Worm (Caenorhabditis elegans) whole organism, L2 larva: Measurements from ENCODE around the gene C39E6.2.

ENCODE experiments used
- C34F6.9 ChIP-seq: fragments of 150-350 bp; optimal IDR thresholded peaks from 2 replicates; lab custom pipeline; 2014; ENCODE audit warnings: missing biosample characterization, missing genetic modification characterization
- F13H6.1 ChIP-seq: sonication (generic microtip); optimal IDR thresholded peaks from 2 replicates; lab custom pipeline; 2016; ENCODE audit warnings: missing genetic modification characterization, missing compliant biosample characterization
- R02D3.7 ChIP-seq: fragments of 150-350 bp; optimal IDR thresholded peaks from 2 replicates; lab custom pipeline; 2014; ENCODE audit warnings: missing biosample characterization, missing genetic modification characterization
- Y55F3AM.14 ChIP-seq: fragments of 200-800 bp; sonication (Bioruptor generic); optimal IDR thresholded peaks from 2 replicates; lab custom pipeline; 2018; ENCODE audit warnings: mild to moderate bottlenecking, missing genetic modification characterization, missing compliant biosample characterization
- alr-1 ChIP-seq: fragments of 150-350 bp; optimal IDR thresholded peaks from 2 replicates; lab custom pipeline; 2014; ENCODE audit warnings: missing biosample characterization, missing genetic modification characterization
- ceh-16 ChIP-seq: fragments of 150-350 bp; optimal IDR thresholded peaks from 2 replicates; lab custom pipeline; 2014; ENCODE audit warnings: missing biosample characterization, missing genetic modification characterization
- dmd-4 ChIP-seq: sonication (generic microtip); optimal IDR thresholded peaks from 2 replicates; lab custom pipeline; 2017; ENCODE audit warnings: missing biosample characterization, missing genetic modification characterization
- elt-1 ChIP-seq: fragments of 150-350 bp; optimal IDR thresholded peaks from 2 replicates; lab custom pipeline; 2014; ENCODE audit warnings: missing biosample characterization, missing genetic modification characterization
- elt-3 ChIP-seq: sonication (generic microtip); optimal IDR thresholded peaks from 2 replicates; lab custom pipeline; 2017; ENCODE audit warnings: missing biosample characterization, missing genetic modification characterization
- fos-1 ChIP-seq: fragments of 150-350 bp; optimal IDR thresholded peaks from 2 replicates; lab custom pipeline; 2014; ENCODE audit warnings: missing biosample characterization, missing genetic modification characterization
- gmeb-1 ChIP-seq: fragments of 150-350 bp; optimal IDR thresholded peaks from 2 replicates; lab custom pipeline; 2014; ENCODE audit warnings: missing biosample characterization, missing genetic modification characterization
- lin-11 ChIP-seq: fragments of 150-350 bp; sonication (generic microtip); optimal IDR thresholded peaks from 2 replicates; lab custom pipeline; 2014; ENCODE audit warnings: missing biosample characterization, missing genetic modification characterization, inconsistent platforms, mixed read lengths
- lin-13 ChIP-seq: fragments of 150-350 bp; optimal IDR thresholded peaks from 2 replicates; lab custom pipeline; 2014; ENCODE audit warnings: missing biosample characterization, missing genetic modification reagents, missing genetic modification characterization
- mab-5 ChIP-seq: fragments of 150-350 bp; optimal IDR thresholded peaks from 2 replicates; lab custom pipeline; 2014; ENCODE audit warnings: missing biosample characterization, missing genetic modification characterization
- mdl-1 ChIP-seq, 2 experiments: fragments of 150-350 bp in 1 of 2; sonication (generic microtip) in 1 of 2; optimal IDR thresholded peaks; 2 replicates each; lab custom pipeline; 2017; ENCODE audit warnings: missing biosample characterization in 2 of 2, missing genetic modification characterization in 2 of 2
- nhr-10 ChIP-seq: sonication (generic microtip); optimal IDR thresholded peaks from 2 replicates; lab custom pipeline; 2017; ENCODE audit warnings: missing biosample characterization, missing genetic modification characterization
- nhr-12 ChIP-seq: fragments of 150-350 bp; optimal IDR thresholded peaks from 2 replicates; lab custom pipeline; 2014; ENCODE audit warnings: missing biosample characterization, missing genetic modification characterization
- nhr-129 ChIP-seq: fragments of 150-350 bp; optimal IDR thresholded peaks from 2 replicates; lab custom pipeline; 2014; ENCODE audit warnings: missing biosample characterization, missing genetic modification characterization
- nhr-21 ChIP-seq: fragments of 150-350 bp; optimal IDR thresholded peaks from 2 replicates; lab custom pipeline; 2014; ENCODE audit warnings: missing biosample characterization, missing genetic modification characterization
- nhr-77 ChIP-seq: fragments of 150-350 bp; optimal IDR thresholded peaks from 2 replicates; lab custom pipeline; 2014; ENCODE audit warnings: missing biosample characterization, missing genetic modification characterization
- peb-1 ChIP-seq: fragments of 150-350 bp; optimal IDR thresholded peaks from 2 replicates; lab custom pipeline; 2014; ENCODE audit warnings: missing biosample characterization, missing genetic modification characterization
- sem-4 ChIP-seq: fragments of 150-350 bp; optimal IDR thresholded peaks from 2 replicates; lab custom pipeline; 2014; ENCODE audit warnings: missing biosample characterization, missing genetic modification reagents, missing genetic modification characterization
- sma-3 ChIP-seq: sonication (generic microtip); optimal IDR thresholded peaks from 2 replicates; lab custom pipeline; 2016; ENCODE audit warnings: missing genetic modification reagents, missing genetic modification characterization, missing compliant biosample characterization
- sma-9 ChIP-seq, 2 experiments: fragments of 150-350 bp in 1 of 2; sonication (generic microtip) in 1 of 2; optimal IDR thresholded peaks; 2 replicates each; lab custom pipeline; 2014 to 2016; ENCODE audit warnings: missing genetic modification characterization in 2 of 2, mild to moderate bottlenecking in 1 of 2, missing biosample characterization in 1 of 2, missing compliant biosample characterization in 1 of 2, missing genetic modification reagents in 1 of 2, moderate library complexity in 1 of 2
- snpc-4 ChIP-seq: fragments of 150-350 bp; optimal IDR thresholded peaks from 2 replicates; lab custom pipeline; 2014; ENCODE audit warnings: missing biosample characterization, missing genetic modification characterization
- unc-55 ChIP-seq: fragments of 150-350 bp; sonication (generic microtip); optimal IDR thresholded peaks from 3 replicates; lab custom pipeline; 2014; ENCODE audit warnings: missing biosample characterization, missing genetic modification reagents, missing genetic modification characterization
- zag-1 ChIP-seq: fragments of 150-350 bp; optimal IDR thresholded peaks from 2 replicates; lab custom pipeline; 2014; ENCODE audit warnings: missing biosample characterization, missing genetic modification characterization
- ztf-11 ChIP-seq: sonication (generic microtip); optimal IDR thresholded peaks from 2 replicates; lab custom pipeline; 2017; ENCODE audit warnings: missing biosample characterization, missing genetic modification characterization

C39E6.2 gene

DNA sequence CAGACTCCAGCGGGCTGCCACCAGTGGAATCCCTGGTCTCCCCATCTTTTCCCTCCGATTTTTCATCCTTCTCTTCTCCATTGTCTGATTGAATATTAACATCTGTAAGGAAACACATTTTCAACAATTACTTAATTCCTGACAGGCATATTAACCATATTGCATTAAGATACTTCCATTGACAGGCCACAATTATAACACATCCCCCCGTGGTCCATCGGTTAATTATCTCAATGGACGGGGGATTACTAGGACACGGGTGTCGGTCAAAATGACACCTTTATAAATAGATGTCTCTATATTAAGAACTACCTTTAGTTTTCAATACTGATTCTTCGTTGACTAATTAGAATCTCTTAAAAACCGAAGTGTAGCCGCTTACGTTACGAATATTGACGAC, 4.8 kb upstream of the C39E6.2 start:
- no peak for TF ChIP-seq sma-3 (GFP tag; lab: Kevin White, UChicago)
- no peak for TF ChIP-seq sma-9 (GFP tag; optimal IDR thresholded peaks at IDR 0.05; lab: Kevin White, UChicago)
- no peak for TF ChIP-seq sma-9 (tag; optimal IDR thresholded peaks at IDR 0.05; lab: Kevin White, UChicago)
- TF ChIP-seq Y55F3AM.14, result no peak
- TF ChIP-seq nhr-77 (tag; lab: Kevin White, UChicago), result no peak

DNA sequence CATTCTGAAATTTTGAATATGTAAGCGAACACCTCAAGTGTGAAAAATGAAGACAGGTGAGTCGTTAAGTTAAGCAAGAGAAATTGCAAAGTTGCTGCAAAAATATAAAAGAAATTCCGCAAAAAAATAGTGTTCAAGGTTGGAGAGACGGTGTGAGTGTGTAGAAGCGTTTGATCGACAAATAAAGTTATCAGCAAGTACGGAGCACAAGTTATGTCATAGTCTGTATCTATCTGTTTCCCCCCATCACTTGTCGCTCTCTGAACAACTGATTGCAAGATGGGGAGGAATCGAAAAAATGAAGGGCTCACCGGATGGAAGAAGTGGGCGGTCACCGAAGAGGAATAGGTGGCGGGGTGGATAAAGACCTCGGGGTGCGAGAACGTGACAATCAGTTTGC, 5.8 kb downstream of the C39E6.2 start, which contains the start of gene lon-2:
lon-2 (minus strand) TSS at position 4 of the 400 bp plus-strand sequence.
- TF ChIP-seq fos-1 (tag; lab: Kevin White, UChicago) (peak; percentile 83), sma-3 (GFP tag; lab: Kevin White, UChicago) (no peak), alr-1 (no peak)

DNA sequence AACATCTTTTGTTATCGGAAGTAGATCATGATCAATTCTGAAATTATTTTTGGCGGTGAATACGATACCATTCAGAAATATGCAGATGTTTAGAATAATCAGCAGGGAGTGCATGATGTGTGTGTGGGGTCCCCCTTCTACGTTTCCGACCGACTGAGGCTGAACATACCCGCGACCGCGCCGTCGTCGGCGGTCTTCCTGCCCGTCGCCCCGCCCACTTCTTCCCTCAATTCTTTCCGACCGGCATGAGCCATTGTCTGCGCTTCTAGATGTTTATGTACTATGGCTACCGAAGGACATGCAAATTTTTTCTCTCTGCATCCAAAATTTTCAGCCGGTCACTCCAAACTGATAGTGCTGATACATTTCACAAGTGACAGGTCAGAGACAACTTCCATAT, 10.9 kb downstream of the C39E6.2 start:
- TF ChIP-seq nhr-10 (no peak), zag-1 (tag; lab: Kevin White, UChicago) (no peak), elt-1 (tag; lab: Kevin White, UChicago) (no peak), fos-1 (tag; lab: Kevin White, UChicago) (no peak), R02D3.7 (no peak), peb-1 (tag; lab: Kevin White, UChicago) (no peak)
- TF ChIP-seq, all 48 proteins: peak for 0

DNA sequence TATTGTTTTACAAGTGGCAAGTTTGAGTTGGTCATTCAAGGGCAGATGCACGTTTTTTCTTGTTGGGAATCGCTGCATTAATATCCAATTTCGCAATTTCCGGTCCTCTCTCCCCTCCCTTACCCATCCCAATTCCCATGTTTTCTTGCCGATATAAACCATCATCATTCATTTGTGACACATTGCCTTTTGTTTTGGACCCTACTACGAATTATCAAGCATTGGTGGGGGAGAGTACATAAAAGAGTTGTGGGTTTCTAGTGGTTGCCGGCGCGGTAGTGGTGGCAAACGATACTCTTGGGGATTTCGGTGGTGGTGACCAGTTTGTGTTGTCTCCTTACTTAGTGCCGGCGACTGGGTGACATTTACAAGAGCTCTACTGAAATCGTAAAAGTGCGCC, 12.6 kb downstream of the C39E6.2 start:
- TF ChIP-seq C34F6.9 (peak; percentile 1), lin-13 (no peak), nhr-129 (tag; lab: Kevin White, UChicago) (no peak), unc-55 (GFP tag; lab: Kevin White, UChicago) (peak; percentile 1), mab-5 (peak; percentile 63), nhr-12 (no peak), ceh-16 (tag; lab: Kevin White, UChicago) (no peak), mdl-1 (tag; optimal IDR thresholded peaks at IDR 0.05; lab: Kevin White, UChicago) (no peak)
- TF ChIP-seq, all 48 proteins: peak for 3

DNA sequence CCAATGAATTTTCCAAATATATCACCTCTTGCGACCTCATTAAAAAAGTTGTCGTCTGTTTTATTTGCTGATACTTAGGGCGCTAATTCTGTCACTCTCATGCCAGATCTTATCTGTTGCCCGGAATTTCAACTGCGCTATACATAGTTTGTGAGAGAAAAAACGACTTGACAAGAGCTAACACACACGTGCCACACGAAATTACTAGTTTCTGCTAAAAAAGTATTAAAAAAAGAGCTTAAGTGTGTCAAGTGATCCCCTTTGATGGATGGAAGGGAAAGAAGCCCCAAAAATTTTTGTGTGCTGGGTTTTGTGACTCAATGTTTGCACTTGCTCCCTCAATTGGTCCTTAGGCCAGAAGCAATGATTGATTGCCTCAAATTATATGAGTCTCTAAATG, 14.3 kb downstream of the C39E6.2 start:
- no peak for TF ChIP-seq R02D3.7
- no peak for TF ChIP-seq zag-1 (tag; lab: Kevin White, UChicago)
- no peak for TF ChIP-seq ztf-11
- no peak for TF ChIP-seq sem-4 (tag; lab: Kevin White, UChicago)
- no peak for TF ChIP-seq gmeb-1 (tag; lab: Kevin White, UChicago)
- TF ChIP-seq sma-3 (GFP tag; lab: Kevin White, UChicago), result no peak
- TF ChIP-seq mab-5, result peak; percentile 47
- TF ChIP-seq lin-11 (tag; lab: Kevin White, UChicago), result no peak
- peak in 1 of 2 experiments; percentile 54 for TF ChIP-seq mdl-1 (tag; optimal IDR thresholded peaks at IDR 0.05; lab: Kevin White, UChicago)
- no peak for TF ChIP-seq nhr-21 (tag; lab: Kevin White, UChicago)
- TF ChIP-seq ceh-16 (tag; lab: Kevin White, UChicago), result no peak
- no peak for TF ChIP-seq snpc-4 (tag; lab: Kevin White, UChicago)
- no peak for TF ChIP-seq dmd-4 (tag; lab: Kevin White, UChicago)

DNA sequence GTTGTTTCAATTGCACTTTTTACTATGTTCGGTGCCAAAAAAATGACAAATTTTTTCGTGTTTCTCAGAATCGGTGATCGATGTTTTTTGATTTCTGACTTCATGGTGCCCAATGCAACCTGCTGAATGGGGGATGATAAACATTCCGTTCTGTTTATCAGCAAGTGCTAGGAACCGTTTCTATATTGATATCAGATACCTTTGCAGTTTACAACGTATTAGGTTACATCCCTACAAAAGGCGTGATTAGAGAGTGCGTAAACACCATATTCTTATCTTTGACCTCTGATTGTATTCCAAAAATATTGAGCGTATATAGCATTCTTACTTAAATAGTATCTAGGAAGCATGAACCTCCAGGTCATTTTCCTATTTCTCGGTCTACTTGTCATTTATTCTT, 22.2 kb downstream of the C39E6.2 start, which contains the start of gene aman-1:
aman-1 (plus strand) TSS at position 344 of the 400 bp plus-strand sequence.
- TF ChIP-seq sma-9 (GFP tag; optimal IDR thresholded peaks at IDR 0.05; lab: Kevin White, UChicago), result no peak
- TF ChIP-seq sma-9 (tag; optimal IDR thresholded peaks at IDR 0.05; lab: Kevin White, UChicago), result no peak
- TF ChIP-seq elt-3 (tag; lab: Kevin White, UChicago), result no peak
- TF ChIP-seq peb-1 (tag; lab: Kevin White, UChicago), result no peak
- TF ChIP-seq F13H6.1 (tag; lab: Kevin White, UChicago), result no peak
- no peak for TF ChIP-seq ceh-16 (tag; lab: Kevin White, UChicago)
- no peak for TF ChIP-seq gmeb-1 (tag; lab: Kevin White, UChicago)

DNA sequence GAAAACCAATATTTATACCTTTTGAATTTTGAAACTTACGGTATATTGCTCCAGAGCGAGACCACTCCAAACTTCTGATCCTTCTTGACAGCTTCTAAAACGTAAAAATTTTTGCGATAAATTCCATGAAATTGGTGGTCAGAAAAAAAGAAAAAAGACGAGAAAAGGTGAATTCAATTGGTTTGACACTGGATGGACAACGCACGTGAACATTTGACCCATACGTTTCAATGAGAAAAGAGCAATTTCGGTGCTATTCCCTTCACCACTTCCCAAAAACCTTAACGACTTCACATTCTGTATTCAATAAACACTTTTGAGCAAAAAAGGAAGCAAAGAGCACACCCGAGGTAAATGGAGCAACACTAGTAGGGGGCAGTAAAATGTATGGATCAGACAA, 27.5 kb downstream of the C39E6.2 start, which contains the start of gene acc-3:
acc-3 (minus strand) TSS at position 101 of the 400 bp plus-strand sequence.
- TF ChIP-seq nhr-77 (tag; lab: Kevin White, UChicago), result no peak
